Worm (Caenorhabditis elegans) whole organism, L1 larva: ENCODE measurements around the gene set-14.

Experiments used
- C16A3.4 ChIP-seq: fragments of 150-350 bp; optimal IDR thresholded peaks from 2 replicates; lab custom pipeline; 2014; ENCODE audit warnings: missing biosample characterization, missing genetic modification characterization
- F16B12.6 ChIP-seq: fragments of 150-350 bp; optimal IDR thresholded peaks from 2 replicates; lab custom pipeline; 2014; ENCODE audit warnings: missing biosample characterization, missing genetic modification characterization
- Y116A8C.19 ChIP-seq: sonication (generic microtip); optimal IDR thresholded peaks from 2 replicates; lab custom pipeline; 2016; ENCODE audit warnings: missing compliant biosample characterization, missing genetic modification characterization, borderline replicate concordance
- alr-1 ChIP-seq: fragments of 200-800 bp; sonication (Bioruptor generic); optimal IDR thresholded peaks from 2 replicates; lab custom pipeline; 2018; ENCODE audit warnings: borderline replicate concordance, mild to moderate bottlenecking, missing genetic modification characterization, missing compliant biosample characterization
- aly-2 ChIP-seq: fragments of 150-350 bp; optimal IDR thresholded peaks from 2 replicates; lab custom pipeline; 2014; ENCODE audit warnings: missing biosample characterization, missing genetic modification characterization
- ama-1 ChIP-seq: fragments of 150-350 bp; optimal IDR thresholded peaks from 2 replicates; lab custom pipeline; 2014
- blmp-1 ChIP-seq: fragments of 150-350 bp; optimal IDR thresholded peaks from 2 replicates; lab custom pipeline; 2014; ENCODE audit warnings: missing biosample characterization, missing genetic modification characterization
- dpl-1 ChIP-seq, 3 experiments: fragments of 150-350 bp in 2 of 3; sonication (generic microtip) in 1 of 3; optimal IDR thresholded peaks; 2 replicates each; lab custom pipeline; 2014 to 2017; ENCODE audit warnings: missing biosample characterization in 3 of 3, missing genetic modification characterization in 3 of 3, missing genetic modification reagents in 3 of 3
- dsc-1 ChIP-seq: sonication (generic microtip); optimal IDR thresholded peaks from 2 replicates; lab custom pipeline; 2016; ENCODE audit warnings: mild to moderate bottlenecking, missing genetic modification characterization, missing compliant biosample characterization
- egl-13 ChIP-seq: sonication (generic microtip); optimal IDR thresholded peaks from 2 replicates; lab custom pipeline; 2016; ENCODE audit warnings: missing genotype, missing genetic modification reagents, missing genetic modification characterization, missing compliant biosample characterization
- elt-2 ChIP-seq: sonication (generic microtip); optimal IDR thresholded peaks from 2 replicates; lab custom pipeline; 2016; ENCODE audit warnings: missing genetic modification characterization, mild to moderate bottlenecking, inconsistent platforms, missing compliant biosample characterization, missing genetic modification reagents
- ets-5 ChIP-seq: fragments of 200-800 bp; sonication (Bioruptor generic); IDR thresholded peaks from 2 replicates; pipeline ENCODE4 v1.3.6; 2022; ENCODE audit warnings: missing genetic modification characterization, missing compliant biosample characterization
- fkh-10 ChIP-seq: sonication (generic microtip); optimal IDR thresholded peaks from 2 replicates; lab custom pipeline; 2017; ENCODE audit warnings: missing biosample characterization, missing genetic modification reagents, missing genetic modification characterization
- grh-1 ChIP-seq: fragments of 200-800 bp; sonication (Bioruptor generic); IDR thresholded peaks from 2 replicates; pipeline ENCODE4 v1.3.6; 2022; ENCODE audit warnings: missing genetic modification reagents, missing genetic modification characterization, missing compliant biosample characterization
- hpl-2 ChIP-seq: fragments of 150-350 bp; optimal IDR thresholded peaks from 2 replicates; lab custom pipeline; 2014; ENCODE audit warnings: missing biosample characterization, missing genetic modification reagents, missing genetic modification characterization
- irx-1 ChIP-seq: sonication (generic microtip); optimal IDR thresholded peaks from 2 replicates; lab custom pipeline; 2016; ENCODE audit warnings: missing genetic modification characterization, missing compliant biosample characterization
- jun-1 ChIP-seq: fragments of 150-350 bp; optimal IDR thresholded peaks from 2 replicates; lab custom pipeline; 2014; ENCODE audit warnings: missing biosample characterization, missing genetic modification reagents, missing genetic modification characterization
- lin-13 ChIP-seq: fragments of 150-350 bp; optimal IDR thresholded peaks from 2 replicates; lab custom pipeline; 2014; ENCODE audit warnings: missing biosample characterization, missing genetic modification reagents, missing genetic modification characterization
- lin-15B ChIP-seq: fragments of 150-350 bp; sonication (generic microtip); optimal IDR thresholded peaks from 3 replicates; lab custom pipeline; 2014; ENCODE audit warnings: missing biosample characterization, missing genetic modification characterization
- lin-35 ChIP-seq, 2 experiments: fragments of 150-350 bp; optimal IDR thresholded peaks; 2 replicates each; lab custom pipeline; 2014; ENCODE audit warnings: missing biosample characterization in 2 of 2, missing genetic modification characterization in 2 of 2, missing genetic modification reagents in 2 of 2
- lin-39 ChIP-seq: fragments of 150-350 bp; optimal IDR thresholded peaks from 2 replicates; lab custom pipeline; 2014; ENCODE audit warnings: missing biosample characterization, missing genetic modification reagents, missing genetic modification characterization
- lsy-2 ChIP-seq, 2 experiments: fragments of 150-350 bp; optimal IDR thresholded peaks; 2 replicates each; lab custom pipeline; 2014; ENCODE audit warnings: missing biosample characterization in 2 of 2, missing genetic modification characterization in 2 of 2
- mab-9 ChIP-seq: fragments of 200-800 bp; sonication (Bioruptor generic); IDR thresholded peaks from 2 replicates; pipeline ENCODE4 v1.3.6; 2022; ENCODE audit warnings: missing genetic modification reagents, missing genetic modification characterization, missing compliant biosample characterization
- mdl-1 ChIP-seq, 2 experiments: fragments of 150-350 bp; optimal IDR thresholded peaks; 2 replicates each; lab custom pipeline; 2014 to 2017; ENCODE audit warnings: missing biosample characterization in 2 of 2, missing genetic modification characterization in 2 of 2, inconsistent platforms in 1 of 2
- mef-2 ChIP-seq: fragments of 150-350 bp; optimal IDR thresholded peaks from 2 replicates; lab custom pipeline; 2014; ENCODE audit warnings: missing biosample characterization, missing genetic modification characterization
- mep-1 ChIP-seq: fragments of 150-350 bp; optimal IDR thresholded peaks from 2 replicates; lab custom pipeline; 2014; ENCODE audit warnings: missing biosample characterization, missing genetic modification characterization
- nhr-19 ChIP-seq: fragments of 200-800 bp; sonication (Bioruptor generic); conservative IDR thresholded peaks from 2 replicates; pipeline ENCODE4 v1.3.6; 2022; ENCODE audit warnings: missing genetic modification characterization, missing compliant biosample characterization
- nhr-71 ChIP-seq: sonication (generic microtip); optimal IDR thresholded peaks from 2 replicates; lab custom pipeline; 2016; ENCODE audit warnings: mild to moderate bottlenecking, missing genetic modification characterization, moderate library complexity, missing compliant biosample characterization
- nhr-84 ChIP-seq: sonication (generic microtip); optimal IDR thresholded peaks from 2 replicates; lab custom pipeline; 2017; ENCODE audit warnings: missing biosample characterization, missing genetic modification characterization
- pag-3 ChIP-seq: sonication (generic microtip); optimal IDR thresholded peaks from 2 replicates; lab custom pipeline; 2017; ENCODE audit warnings: missing genetic modification characterization, mild to moderate bottlenecking, missing compliant biosample characterization, antibody characterized with exemption, borderline replicate concordance; ENCODE audit not compliant: insufficient read depth
- pax-3 ChIP-seq: fragments of 200-800 bp; sonication (Bioruptor generic); optimal IDR thresholded peaks from 2 replicates; lab custom pipeline; 2018; ENCODE audit warnings: mild to moderate bottlenecking, missing genetic modification characterization, moderate library complexity, missing compliant biosample characterization
- pqm-1 ChIP-seq: sonication (generic microtip); optimal IDR thresholded peaks from 3 replicates; lab custom pipeline; 2017; ENCODE audit warnings: missing biosample characterization, missing genetic modification characterization
- skn-1 ChIP-seq: fragments of 150-350 bp; optimal IDR thresholded peaks from 2 replicates; lab custom pipeline; 2014; ENCODE audit warnings: missing biosample characterization, missing genetic modification characterization
- snpc-4 ChIP-seq: fragments of 150-350 bp; optimal IDR thresholded peaks from 2 replicates; lab custom pipeline; 2014; ENCODE audit warnings: missing biosample characterization, missing genetic modification characterization
- snu-23 ChIP-seq: sonication (generic microtip); optimal IDR thresholded peaks from 2 replicates; lab custom pipeline; 2016; ENCODE audit warnings: missing genetic modification characterization, missing compliant biosample characterization
- swsn-7 ChIP-seq: sonication (generic microtip); optimal IDR thresholded peaks from 2 replicates; lab custom pipeline; 2016; ENCODE audit warnings: missing genetic modification characterization, missing compliant biosample characterization
- tbx-2 ChIP-seq: sonication (generic microtip); optimal IDR thresholded peaks from 2 replicates; lab custom pipeline; 2016; ENCODE audit warnings: missing genetic modification characterization, missing compliant biosample characterization
- tlp-1 ChIP-seq: fragments of 150-350 bp; optimal IDR thresholded peaks from 2 replicates; lab custom pipeline; 2014; ENCODE audit warnings: missing biosample characterization, missing genetic modification characterization
- unc-30 ChIP-seq: sonication (generic microtip); optimal IDR thresholded peaks from 2 replicates; lab custom pipeline; 2017; ENCODE audit warnings: missing biosample characterization, missing genetic modification characterization
- unc-86 ChIP-seq: sonication (generic microtip); optimal IDR thresholded peaks from 2 replicates; lab custom pipeline; 2016; ENCODE audit warnings: missing genetic modification characterization, missing compliant biosample characterization
- vab-15 ChIP-seq: sonication (generic microtip); optimal IDR thresholded peaks from 2 replicates; lab custom pipeline; 2017; ENCODE audit warnings: missing genotype, mild to moderate bottlenecking, missing genetic modification characterization, missing compliant biosample characterization
- xbp-1 ChIP-seq: sonication (generic microtip); optimal IDR thresholded peaks from 2 replicates; lab custom pipeline; 2016; ENCODE audit warnings: missing genetic modification characterization, missing compliant biosample characterization
- zag-1 ChIP-seq: fragments of 150-350 bp; optimal IDR thresholded peaks from 2 replicates; lab custom pipeline; 2014; ENCODE audit warnings: missing biosample characterization, missing genetic modification characterization
- zip-4 ChIP-seq: fragments of 200-800 bp; sonication (Bioruptor generic); optimal IDR thresholded peaks from 2 replicates; lab custom pipeline; 2018; ENCODE audit warnings: mild to moderate bottlenecking, missing genetic modification characterization, moderate library complexity, missing compliant biosample characterization
- ztf-4 ChIP-seq: fragments of 150-350 bp; optimal IDR thresholded peaks from 2 replicates; lab custom pipeline; 2014; ENCODE audit warnings: missing biosample characterization, missing genetic modification characterization

set-14 gene

DNA sequence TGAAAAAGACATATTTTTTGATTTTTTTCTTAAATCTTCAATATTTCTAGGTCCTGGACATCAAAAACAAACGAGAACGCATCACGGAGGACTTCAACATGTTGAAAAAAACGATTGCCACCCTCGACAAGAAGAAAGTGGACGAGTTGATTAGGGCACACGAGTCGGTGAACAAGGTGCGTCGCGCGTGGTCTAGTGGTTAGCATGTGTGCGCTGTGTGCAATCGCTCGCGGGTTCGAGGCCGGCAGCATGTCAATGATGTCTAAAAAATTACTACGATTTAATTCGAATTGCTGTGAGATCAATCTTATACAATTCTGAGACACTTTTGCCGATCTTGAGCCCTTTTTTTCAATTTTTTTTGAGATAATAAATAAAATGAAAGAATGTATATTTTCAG lies 44.0 kb upstream of the set-14 start (continued):
- peak; percentile 84 for TF ChIP-seq tbx-2 (tag; lab: Kevin White, UChicago)
- peak; percentile 63 for TF ChIP-seq egl-13 (tag; lab: Kevin White, UChicago)
- TF ChIP-seq fkh-10, result peak; percentile 78
- no peak for TF ChIP-seq Y116A8C.19
- no peak for TF ChIP-seq ets-5 (GFP tag; lab: Robert Waterston, UW)
- peak; percentile 85 for TF ChIP-seq nhr-19 (GFP tag; lab: Robert Waterston, UW)
- peak; percentile 54 for TF ChIP-seq vab-15 (tag; lab: Kevin White, UChicago)
- TF ChIP-seq irx-1 (tag; lab: Kevin White, UChicago), result peak; percentile 77
- TF ChIP-seq skn-1 (tag; lab: Kevin White, UChicago), result peak; percentile 74
- TF ChIP-seq lsy-2 (tag; optimal IDR thresholded peaks at IDR 0.05; lab: Kevin White, UChicago), result peak; percentile 77 to 79
- TF ChIP-seq nhr-71 (tag; lab: Kevin White, UChicago), result peak; percentile 91
- TF ChIP-seq pax-3 (tag; lab: Kevin White, UChicago), result peak; percentile 35
- no peak for TF ChIP-seq tlp-1 (tag; lab: Kevin White, UChicago)
- peak; percentile 77 to 89 for TF ChIP-seq lin-35 (GFP tag; optimal IDR thresholded peaks at IDR 0.05; lab: Kevin White, UChicago)
- TF ChIP-seq mef-2, result peak; percentile 30
- TF ChIP-seq swsn-7 (tag; lab: Kevin White, UChicago), result peak; percentile 86
- TF ChIP-seq xbp-1 (tag; lab: Kevin White, UChicago), result peak; percentile 72
- TF ChIP-seq elt-2 (tag; lab: Kevin White, UChicago), result peak; percentile 55
- TF ChIP-seq snpc-4 (tag; lab: Kevin White, UChicago), result peak; percentile 39
- TF ChIP-seq F16B12.6, result peak; percentile 59
- peak; percentile 88 for TF ChIP-seq dsc-1 (tag; lab: Kevin White, UChicago)
- no peak for TF ChIP-seq pqm-1 (tag; lab: Kevin White, UChicago)
- TF ChIP-seq unc-30 (tag; lab: Kevin White, UChicago), result no peak
- peak; percentile 80 for TF ChIP-seq aly-2 (tag; lab: Kevin White, UChicago)
- TF ChIP-seq grh-1 (GFP tag; lab: Robert Waterston, UW), result peak; percentile 46
- TF ChIP-seq ama-1, result no peak
- TF ChIP-seq zag-1 (tag; lab: Kevin White, UChicago), result no peak
- TF ChIP-seq snu-23, result peak; percentile 93
- TF ChIP-seq pag-3, result no peak
- TF ChIP-seq C16A3.4 (tag; lab: Kevin White, UChicago), result peak; percentile 88
- TF ChIP-seq mab-9 (GFP tag; lab: Robert Waterston, UW), result peak; percentile 53; the same call in 1 of the 2 replicates
- no peak for TF ChIP-seq lin-39 (tag; lab: Kevin White, UChicago)
- TF ChIP-seq unc-86 (tag; lab: Kevin White, UChicago), result peak; percentile 62
- TF ChIP-seq mep-1 (tag; lab: Kevin White, UChicago), result peak; percentile 82
- TF ChIP-seq lin-13 (GFP tag; lab: Kevin White, UChicago), result peak; percentile 84
- no peak for TF ChIP-seq lin-15B (tag; lab: Kevin White, UChicago)
- TF ChIP-seq jun-1 (tag; lab: Kevin White, UChicago), result peak; percentile 70
- TF ChIP-seq alr-1 (tag; lab: Kevin White, UChicago), result no peak
- TF ChIP-seq dpl-1 (GFP tag; optimal IDR thresholded peaks at IDR 0.05; lab: Kevin White, UChicago), result peak; percentile 58 to 70 (median 69)
- TF ChIP-seq hpl-2, result no peak
- peak; percentile 58 for TF ChIP-seq ztf-4 (tag; lab: Kevin White, UChicago)
- TF ChIP-seq zip-4 (GFP tag; lab: Kevin White, UChicago), result peak; percentile 52
- TF ChIP-seq blmp-1 (tag; lab: Kevin White, UChicago), result no peak
- TF ChIP-seq mdl-1 (tag; optimal IDR thresholded peaks at IDR 0.05; lab: Kevin White, UChicago), result peak; percentile 9 to 86
- no peak for TF ChIP-seq nhr-84 (tag; lab: Kevin White, UChicago)
- TF ChIP-seq, all 84 proteins: peak for 57
